Worm (Caenorhabditis elegans) whole organism, L1 larva: ENCODE measurements around the gene F23F12.13.

ENCODE experiments used
- aly-2 ChIP-seq: fragments of 150-350 bp; optimal IDR thresholded peaks from 2 replicates; lab custom pipeline; 2014; ENCODE audit warnings: missing biosample characterization, missing genetic modification characterization
- egl-27 ChIP-seq, 2 experiments: fragments of 150-350 bp in 1 of 2; sonication (generic microtip); optimal IDR thresholded peaks; 3 replicates each; lab custom pipeline; 2017 to 2018; ENCODE audit warnings: missing biosample characterization in 2 of 2, missing genetic modification characterization in 2 of 2, missing genetic modification reagents in 2 of 2
- fkh-10 ChIP-seq: sonication (generic microtip); optimal IDR thresholded peaks from 2 replicates; lab custom pipeline; 2017; ENCODE audit warnings: missing biosample characterization, missing genetic modification reagents, missing genetic modification characterization
- lin-13 ChIP-seq: fragments of 150-350 bp; optimal IDR thresholded peaks from 2 replicates; lab custom pipeline; 2014; ENCODE audit warnings: missing biosample characterization, missing genetic modification reagents, missing genetic modification characterization
- lir-3 ChIP-seq: sonication (generic microtip); optimal IDR thresholded peaks from 2 replicates; lab custom pipeline; 2016; ENCODE audit warnings: mild to moderate bottlenecking, missing genetic modification characterization, moderate library complexity, missing compliant biosample characterization; ENCODE audit not compliant: poor library complexity
- nhr-85 ChIP-seq: sonication (generic microtip); peaks from one replicate; lab custom pipeline; 2016; ENCODE audit warnings: missing genetic modification characterization, inconsistent platforms, missing compliant biosample characterization
- unc-130 ChIP-seq: fragments of 150-350 bp; optimal IDR thresholded peaks from 2 replicates; lab custom pipeline; 2017; ENCODE audit warnings: missing biosample characterization, missing genetic modification characterization, inconsistent platforms
- zag-1 ChIP-seq: fragments of 150-350 bp; optimal IDR thresholded peaks from 2 replicates; lab custom pipeline; 2014; ENCODE audit warnings: missing biosample characterization, missing genetic modification characterization
- ztf-4 ChIP-seq: fragments of 150-350 bp; optimal IDR thresholded peaks from 2 replicates; lab custom pipeline; 2014; ENCODE audit warnings: missing biosample characterization, missing genetic modification characterization

DNA sequence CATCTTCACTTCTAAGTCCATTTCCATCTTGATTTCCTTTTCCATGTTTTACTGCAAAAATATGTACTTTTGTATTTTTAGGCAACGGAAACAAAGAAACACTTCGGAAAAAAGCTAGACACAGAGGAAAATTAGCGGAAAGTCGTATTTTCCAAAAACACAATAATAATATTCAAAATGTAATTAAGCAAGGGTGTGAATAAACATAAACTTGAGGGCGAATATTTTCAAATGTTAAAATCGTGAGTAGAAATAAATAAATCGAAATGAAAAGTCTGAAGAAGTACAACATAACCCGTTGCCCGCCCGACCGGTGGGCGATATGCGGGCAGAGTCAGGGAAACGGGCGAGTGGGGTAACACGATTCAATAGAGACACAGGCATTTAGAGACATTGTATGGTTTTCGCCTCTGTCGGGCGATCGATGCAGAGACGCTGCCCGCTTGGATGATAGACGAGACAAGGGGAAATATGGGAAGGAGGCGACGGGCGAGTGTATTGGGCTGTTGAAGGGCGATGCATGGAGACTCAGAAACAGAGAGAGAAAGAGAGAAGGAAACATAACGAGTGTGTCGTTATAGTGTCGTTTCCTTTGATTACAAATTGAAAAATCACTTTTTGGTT lies 41.6 kb downstream of the F23F12.13 start, which contains the start of gene C09E7.4:
- TF ChIP-seq lir-3 (tag; lab: Kevin White, UChicago): no peak
- TF ChIP-seq fkh-10 (GFP tag; lab: Kevin White, UChicago): no peak
- no peak for TF ChIP-seq egl-27 (tag; optimal IDR thresholded peaks at IDR 0.05; lab: Kevin White, UChicago)
- TF ChIP-seq unc-130 (tag; lab: Kevin White, UChicago): no peak
- no peak for TF ChIP-seq ztf-4 (tag; lab: Kevin White, UChicago)
- no peak for TF ChIP-seq zag-1
- TF ChIP-seq lin-13 (GFP tag; lab: Kevin White, UChicago): no peak
- TF ChIP-seq nhr-85 (tag; lab: Kevin White, UChicago): no peak
- no peak for TF ChIP-seq aly-2 (tag; lab: Kevin White, UChicago)
